Worm (Caenorhabditis elegans) whole organism, L3 larva: Measurements from ENCODE around the gene str-68.

Source experiments
- elt-2 ChIP-seq: sonication (generic microtip); optimal IDR thresholded peaks from 2 replicates; lab custom pipeline; 2016; ENCODE audit warnings: missing genetic modification reagents, mild to moderate bottlenecking, missing genetic modification characterization, missing compliant biosample characterization
- eor-1 ChIP-seq, 2 experiments: fragments of 150-350 bp; optimal IDR thresholded peaks; 2 replicates each; lab custom pipeline; 2014 to 2018; ENCODE audit warnings: missing biosample characterization in 2 of 2, missing genetic modification characterization in 2 of 2
- jun-1 ChIP-seq: fragments of 150-350 bp; optimal IDR thresholded peaks from 2 replicates; lab custom pipeline; 2014; ENCODE audit warnings: missing biosample characterization, missing genetic modification reagents, missing genetic modification characterization
- nfya-1 ChIP-seq: sonication (generic microtip); optimal IDR thresholded peaks from 2 replicates; lab custom pipeline; 2017; ENCODE audit warnings: missing genetic modification characterization, mild to moderate bottlenecking, missing compliant biosample characterization, antibody characterized with exemption, moderate library complexity; ENCODE audit not compliant: insufficient read depth
- nhr-28 ChIP-seq: fragments of 150-350 bp; optimal IDR thresholded peaks from 2 replicates; lab custom pipeline; 2014; ENCODE audit warnings: missing biosample characterization, missing genetic modification characterization
- nhr-76 ChIP-seq: fragments of 150-350 bp; sonication (generic microtip); optimal IDR thresholded peaks from 5 replicates; lab custom pipeline; 2014; ENCODE audit warnings: missing biosample characterization, missing genetic modification characterization
- nhr-77 ChIP-seq: fragments of 150-350 bp; optimal IDR thresholded peaks from 2 replicates; lab custom pipeline; 2014; ENCODE audit warnings: missing biosample characterization, missing genetic modification characterization
- pqm-1 ChIP-seq: fragments of 150-350 bp; optimal IDR thresholded peaks from 2 replicates; lab custom pipeline; 2017; ENCODE audit warnings: missing biosample characterization, missing genetic modification characterization, inconsistent platforms
- unc-62 ChIP-seq: fragments of 150-350 bp; sonication (generic microtip); optimal IDR thresholded peaks from 4 replicates; lab custom pipeline; 2014; ENCODE audit warnings: missing biosample characterization, missing genetic modification reagents, missing genetic modification characterization
- zag-1 ChIP-seq: fragments of 150-350 bp; optimal IDR thresholded peaks from 2 replicates; lab custom pipeline; 2014; ENCODE audit warnings: missing biosample characterization, missing genetic modification characterization

ce11 chrV:3094351-3094750, 13.0 kb downstream of the str-68 start, which contains the start of gene cyp-33C9:
- TF ChIP-seq nhr-76 (tag; lab: Kevin White, UChicago) = no peak
- TF ChIP-seq zag-1 (tag; lab: Kevin White, UChicago) = no peak
- no peak for TF ChIP-seq eor-1 (tag; optimal IDR thresholded peaks at IDR 0.05; lab: Kevin White, UChicago)
- no peak for TF ChIP-seq nhr-77 (tag; lab: Kevin White, UChicago)
- no peak for TF ChIP-seq nfya-1 (tag; lab: Kevin White, UChicago)
- TF ChIP-seq jun-1 (tag; lab: Kevin White, UChicago) = no peak
- TF ChIP-seq nhr-28 (tag; lab: Kevin White, UChicago) = no peak
- TF ChIP-seq elt-2 (tag; lab: Kevin White, UChicago) = peak; percentile 20
- no peak for TF ChIP-seq pqm-1 (tag; lab: Kevin White, UChicago)
- TF ChIP-seq unc-62 = no peak
